Fruit fly (Drosophila melanogaster) whole organism, embryonic: ENCODE measurements around the gene CG42658.

Experiments
- Awh ChIP-seq: fragments of 200-800 bp; sonication (Bioruptor generic); IDR thresholded peaks from 2 replicates; pipeline ENCODE4, ENCODE4 v1.3.6; 2022; ENCODE audit warnings: missing biosample characterization, missing genetic modification characterization
- CG11560 ChIP-seq: fragments of 200-800 bp; sonication (Bioruptor generic); IDR thresholded peaks from 3 replicates; pipeline ENCODE4 v1.3.6; 2022; ENCODE audit warnings: missing biosample characterization, missing genetic modification characterization
- CG18011 ChIP-seq: fragments of 200-800 bp; sonication (Bioruptor generic); optimal IDR thresholded peaks from 2 replicates; lab custom pipeline; 2017; ENCODE audit warnings: missing biosample characterization, missing genetic modification characterization, mild to moderate bottlenecking, moderate library complexity, missing genotype
- CG42726 ChIP-seq: fragments of 200-800 bp; sonication (Bioruptor generic); IDR thresholded peaks from 2 replicates; pipeline ENCODE4 v1.3.6; 2022; ENCODE audit warnings: missing biosample characterization, missing genetic modification characterization; ENCODE audit not compliant: partially characterized antibody
- chn ChIP-seq: fragments of 200-800 bp; sonication (Bioruptor generic); optimal IDR thresholded peaks from 2 replicates; lab custom pipeline; 2016; ENCODE audit warnings: missing biosample characterization, missing genetic modification characterization
- tll ChIP-seq, 2 experiments: fragments of 200-800 bp in 1 of 2; fragments of >200 bp in 1 of 2; sonication (Bioruptor generic) in 1 of 2; optimal IDR thresholded peaks; 2 replicates each; lab custom pipeline; 2017 to 2019; ENCODE audit warnings: missing biosample characterization in 2 of 2, missing genetic modification characterization in 2 of 2, mild to moderate bottlenecking in 1 of 2, moderate library complexity in 1 of 2

dm6 chr2L:2254950-2255349 lies 32.8 kb downstream of the CG42658 start, which contains the start of gene Send1:
- TF ChIP-seq CG18011 (GFP tag; lab: Kevin White, UChicago): no peak
- TF ChIP-seq CG42726 (GFP tag; lab: Robert Waterston, UW): no peak
- TF ChIP-seq CG11560 (tag; lab: Robert Waterston, UW): no peak
- TF ChIP-seq tll (GFP tag; optimal IDR thresholded peaks at IDR 0.05; lab: Kevin White, UChicago): no peak
- no peak for TF ChIP-seq chn (GFP tag; lab: Kevin White, UChicago)
- no peak for TF ChIP-seq Awh
